Fruit fly (Drosophila melanogaster): Measurements from ENCODE around the gene CG33290.

Gene CG33290

dm6 chr3L:21584683-21585082, 42.5 kb downstream of the CG33290 start:
- TF ChIP-seq eg (GFP tag; IDR thresholded peaks at IDR 0.05) (no peak), CG8319 (GFP tag; optimal IDR thresholded peaks at IDR 0.05) (no peak), Ets96B (tag; optimal IDR thresholded peaks at IDR 0.05) (no peak), CG4318 (GFP tag; optimal IDR thresholded peaks at IDR 0.05) (no peak), Sox14 (GFP tag; optimal IDR thresholded peaks at IDR 0.05) (no peak), Hr4 (GFP tag; optimal IDR thresholded peaks at IDR 0.05) (no peak), dac (GFP tag; optimal IDR thresholded peaks at IDR 0.05) (no peak), CG15336 (GFP tag; IDR thresholded peaks at IDR 0.05) (0 out of 2 replicates have a peak, but pooled peaks have one; percentile 25), CG6854 (GFP tag; optimal IDR thresholded peaks at IDR 0.05) (peak; percentile 37), CG32006 (GFP tag; optimal IDR thresholded peaks at IDR 0.05) (no peak), Eip78C (GFP tag) (peak; percentile 28), ss (GFP tag; optimal IDR thresholded peaks at IDR 0.05) (peak; percentile 15 to 27)

DNA sequence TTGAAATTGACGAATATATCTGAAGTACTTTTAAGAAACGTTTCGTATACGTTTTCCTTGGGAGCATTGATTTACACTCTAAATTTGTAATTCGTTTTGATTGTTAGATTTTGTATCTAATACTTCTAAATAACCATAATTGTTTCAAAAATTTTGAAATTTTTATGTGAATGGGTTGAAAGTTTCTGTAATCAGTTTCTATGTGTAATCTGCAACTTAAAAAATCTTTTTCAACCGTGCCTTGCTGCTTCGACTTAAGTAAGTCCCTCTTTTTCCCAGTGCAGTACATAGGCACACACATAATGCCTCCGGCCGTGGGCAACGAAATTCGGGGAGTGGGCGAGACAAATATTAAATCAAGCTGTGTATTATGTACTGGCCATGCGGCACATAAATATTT, 43.2 kb downstream of the CG33290 start:
- TF ChIP-seq CG4318 (GFP tag; optimal IDR thresholded peaks at IDR 0.05): no peak
- TF ChIP-seq Eip78C (GFP tag): peak; percentile 28

- TF ChIP-seq Eip78C (GFP tag): no peak
- TF ChIP-seq spab (GFP tag; optimal IDR thresholded peaks at IDR 0.05): no peak
- TF ChIP-seq Eip75B (GFP tag; optimal IDR thresholded peaks at IDR 0.05): no peak
- TF ChIP-seq net (GFP tag; optimal IDR thresholded peaks at IDR 0.05): no peak
- no peak for TF ChIP-seq fkh (GFP tag; optimal IDR thresholded peaks at IDR 0.05)
- no peak for TF ChIP-seq Gug (GFP tag; IDR thresholded peaks at IDR 0.05)
- no peak for TF ChIP-seq CG10631 (GFP tag; optimal IDR thresholded peaks at IDR 0.05)
- TF ChIP-seq CG10669 (GFP tag; optimal IDR thresholded peaks at IDR 0.05): no peak
- no peak for TF ChIP-seq CG11294 (GFP tag; IDR thresholded peaks at IDR 0.05)
- no peak for TF ChIP-seq CG8319 (GFP tag; optimal IDR thresholded peaks at IDR 0.05)
- no peak for TF ChIP-seq CG6276 (GFP tag; optimal IDR thresholded peaks at IDR 0.05)
- TF ChIP-seq CG8632 (GFP tag; optimal IDR thresholded peaks at IDR 0.05): no peak
- TF ChIP-seq svp (GFP tag): no peak
Observed at dm6 chr3L:21586528-21586927, 44.4 kb downstream of the CG33290 start, which contains the start of gene TfAP-2. TfAP-2 (plus strand) TSS chr3L:21586828.

- TF ChIP-seq CG11902 (GFP tag; optimal IDR thresholded peaks at IDR 0.05) (no peak), svp (GFP tag) (peak; percentile 54), ss (GFP tag; optimal IDR thresholded peaks at IDR 0.05) (peak in 1 of 2 experiments; percentile 53)
Observed at dm6 chr3L:21591247-21591646, 49.1 kb downstream of the CG33290 start.
